Fruit fly (Drosophila melanogaster) whole organism, adult: ENCODE results near the gene CG4186.
A peak's percentile ranks its signal among the peaks of the same experiment; 100 is the strongest.

Source experiments
- CG11617 ChIP-seq: fragments of 200-800 bp; sonication (Bioruptor generic); optimal IDR thresholded peaks from 2 replicates; lab custom pipeline; 2017; ENCODE audit warnings: mild to moderate bottlenecking, missing biosample characterization, missing genetic modification reagents, missing genetic modification characterization
- CG7101 ChIP-seq: fragments of 200-800 bp; sonication (Bioruptor generic); optimal IDR thresholded peaks from 2 replicates; lab custom pipeline; 2018; ENCODE audit warnings: missing biosample characterization, mild to moderate bottlenecking, missing genetic modification characterization, moderate library complexity
- Clk ChIP-seq: fragments of 200-800 bp; sonication (Bioruptor generic); optimal IDR thresholded peaks from 2 replicates; lab custom pipeline; 2017; ENCODE audit warnings: missing biosample characterization, missing genetic modification characterization
- Crg-1 ChIP-seq: fragments of 200-800 bp; sonication (Bioruptor generic); optimal IDR thresholded peaks from 2 replicates; lab custom pipeline; 2016; ENCODE audit warnings: missing biosample characterization, missing genetic modification characterization
- Hr96 ChIP-seq: fragments of 200-800 bp; sonication (Bioruptor generic); optimal IDR thresholded peaks from 2 replicates; lab custom pipeline; 2016; ENCODE audit warnings: missing biosample characterization, missing genetic modification characterization
- cic ChIP-seq: fragments of 200-800 bp; sonication (Bioruptor generic); optimal IDR thresholded peaks from 2 replicates; lab custom pipeline; 2017; ENCODE audit warnings: missing biosample characterization, mild to moderate bottlenecking, missing genetic modification characterization, moderate library complexity
- cnc ChIP-seq, 2 experiments: fragments of >200 bp; optimal IDR thresholded peaks; 2 replicates each; lab custom pipeline; 2017
- kay ChIP-seq: fragments of 200-800 bp; sonication (Bioruptor generic); peaks from one replicate; lab custom pipeline; 2016; ENCODE audit warnings: missing biosample characterization, missing genetic modification characterization, borderline replicate concordance
- pad ChIP-seq: fragments of 200-800 bp; sonication (Bioruptor generic); optimal IDR thresholded peaks from 3 replicates; lab custom pipeline; 2017; ENCODE audit warnings: missing biosample characterization, missing genetic modification characterization, mild to moderate bottlenecking, moderate library complexity, missing genetic modification reagents
- tj ChIP-seq: fragments of 200-800 bp; sonication (Bioruptor generic); optimal IDR thresholded peaks from 3 replicates; lab custom pipeline; 2017; ENCODE audit warnings: missing biosample characterization, mild to moderate bottlenecking, missing genetic modification characterization, moderate library complexity
- toe ChIP-seq: fragments of 200-800 bp; sonication (Bioruptor generic); optimal IDR thresholded peaks from 2 replicates; lab custom pipeline; 2016; ENCODE audit warnings: missing biosample characterization, missing genetic modification characterization

- no peak for TF ChIP-seq Clk
- no peak for TF ChIP-seq pad
- TF ChIP-seq Crg-1 (GFP tag; lab: Kevin White, UChicago), result no peak
- peak; percentile 16 for TF ChIP-seq CG11617 (GFP tag; lab: Kevin White, UChicago)
- TF ChIP-seq toe, result no peak
- no peak for TF ChIP-seq kay (GFP tag; lab: Kevin White, UChicago)
- no peak for TF ChIP-seq Hr96 (GFP tag; lab: Kevin White, UChicago)
- no peak for TF ChIP-seq cnc (optimal IDR thresholded peaks at IDR 0.05; lab: Kevin White, UChicago)
- TF ChIP-seq CG7101 (tag; lab: Kevin White, UChicago), result no peak
- TF ChIP-seq cic (GFP tag; lab: Kevin White, UChicago), result no peak
- TF ChIP-seq tj, result peak; percentile 25
These were observed 40.0 kb downstream of the CG4186 start, which contains the start of the genes CG3634 and HIPP1 for dm6 chr3L:20809088-20809999.
